Worm (Caenorhabditis elegans) whole organism, L3 larva: ENCODE data around the gene tsp-12.

ENCODE experiments used
- aly-2 ChIP-seq: fragments of 150-350 bp; optimal IDR thresholded peaks from 2 replicates; lab custom pipeline; 2014; ENCODE audit warnings: missing biosample characterization, missing genetic modification characterization
- ama-1 ChIP-seq: fragments of 150-350 bp; optimal IDR thresholded peaks from 2 replicates; lab custom pipeline; 2018
- ceh-16 ChIP-seq: sonication (generic microtip); optimal IDR thresholded peaks from 2 replicates; lab custom pipeline; 2017; ENCODE audit warnings: missing biosample characterization, missing genetic modification characterization
- ceh-9 ChIP-seq: sonication (generic microtip); optimal IDR thresholded peaks from 2 replicates; lab custom pipeline; 2018; ENCODE audit warnings: missing biosample characterization, missing genetic modification characterization
- daf-12 ChIP-seq: fragments of 150-350 bp; optimal IDR thresholded peaks from 2 replicates; lab custom pipeline; 2014; ENCODE audit warnings: missing biosample characterization, missing genetic modification reagents, missing genetic modification characterization
- elt-1 ChIP-seq: fragments of 150-350 bp; optimal IDR thresholded peaks from 2 replicates; lab custom pipeline; 2014; ENCODE audit warnings: missing biosample characterization, missing genetic modification characterization
- elt-2 ChIP-seq: sonication (generic microtip); optimal IDR thresholded peaks from 2 replicates; lab custom pipeline; 2016; ENCODE audit warnings: missing genetic modification reagents, mild to moderate bottlenecking, missing genetic modification characterization, missing compliant biosample characterization
- eor-1 ChIP-seq, 2 experiments: fragments of 150-350 bp; optimal IDR thresholded peaks; 2 replicates each; lab custom pipeline; 2014 to 2018; ENCODE audit warnings: missing biosample characterization in 2 of 2, missing genetic modification characterization in 2 of 2
- fos-1 ChIP-seq: fragments of 150-350 bp; optimal IDR thresholded peaks from 2 replicates; lab custom pipeline; 2014; ENCODE audit warnings: missing biosample characterization, missing genetic modification characterization
- hmg-11 ChIP-seq: sonication (generic microtip); optimal IDR thresholded peaks from 2 replicates; lab custom pipeline; 2016; ENCODE audit warnings: missing genetic modification characterization, missing compliant biosample characterization
- lin-15B ChIP-seq: fragments of 150-350 bp; optimal IDR thresholded peaks from 2 replicates; lab custom pipeline; 2014; ENCODE audit warnings: missing biosample characterization, missing genetic modification characterization
- lsy-12 ChIP-seq: sonication (generic microtip); optimal IDR thresholded peaks from 2 replicates; lab custom pipeline; 2016; ENCODE audit warnings: mild to moderate bottlenecking, missing genetic modification characterization, missing compliant biosample characterization
- mdl-1 ChIP-seq: fragments of 150-350 bp; optimal IDR thresholded peaks from 2 replicates; lab custom pipeline; 2014; ENCODE audit warnings: missing biosample characterization, missing genetic modification characterization
- mml-1 ChIP-seq: fragments of 150-350 bp; sonication (generic microtip); optimal IDR thresholded peaks from 3 replicates; lab custom pipeline; 2014; ENCODE audit warnings: missing biosample characterization, missing genetic modification characterization
- nfya-1 ChIP-seq: sonication (generic microtip); optimal IDR thresholded peaks from 2 replicates; lab custom pipeline; 2017; ENCODE audit warnings: missing genetic modification characterization, mild to moderate bottlenecking, missing compliant biosample characterization, antibody characterized with exemption, moderate library complexity; ENCODE audit not compliant: insufficient read depth
- nhr-11 ChIP-seq: fragments of 150-350 bp; optimal IDR thresholded peaks from 2 replicates; lab custom pipeline; 2014; ENCODE audit warnings: missing biosample characterization, missing genetic modification characterization
- nhr-12 ChIP-seq: fragments of 150-350 bp; optimal IDR thresholded peaks from 2 replicates; lab custom pipeline; 2014; ENCODE audit warnings: missing biosample characterization, missing genetic modification characterization
- nhr-23 ChIP-seq: fragments of 150-350 bp; optimal IDR thresholded peaks from 2 replicates; lab custom pipeline; 2014; ENCODE audit warnings: missing biosample characterization, missing genetic modification reagents, missing genetic modification characterization
- nhr-237 ChIP-seq: fragments of 150-350 bp; optimal IDR thresholded peaks from 2 replicates; lab custom pipeline; 2014; ENCODE audit warnings: missing biosample characterization, missing genetic modification characterization
- nhr-25 ChIP-seq: sonication (generic microtip); optimal IDR thresholded peaks from 2 replicates; lab custom pipeline; 2017; ENCODE audit warnings: missing biosample characterization, missing genetic modification characterization
- nhr-28 ChIP-seq: fragments of 150-350 bp; optimal IDR thresholded peaks from 2 replicates; lab custom pipeline; 2014; ENCODE audit warnings: missing biosample characterization, missing genetic modification characterization
- nhr-43 ChIP-seq: sonication (generic microtip); optimal IDR thresholded peaks from 2 replicates; lab custom pipeline; 2016; ENCODE audit warnings: mild to moderate bottlenecking, missing genetic modification characterization, missing compliant biosample characterization; ENCODE audit not compliant: poor library complexity, severe bottlenecking
- nhr-67 ChIP-seq: fragments of 150-350 bp; optimal IDR thresholded peaks from 2 replicates; lab custom pipeline; 2014; ENCODE audit warnings: missing biosample characterization, missing genetic modification characterization
- nhr-76 ChIP-seq: fragments of 150-350 bp; sonication (generic microtip); optimal IDR thresholded peaks from 5 replicates; lab custom pipeline; 2014; ENCODE audit warnings: missing biosample characterization, missing genetic modification characterization
- nhr-77 ChIP-seq: fragments of 150-350 bp; optimal IDR thresholded peaks from 2 replicates; lab custom pipeline; 2014; ENCODE audit warnings: missing biosample characterization, missing genetic modification characterization
- pha-4 ChIP-seq: fragments of 150-350 bp; optimal IDR thresholded peaks from 2 replicates; lab custom pipeline; 2014; ENCODE audit warnings: missing biosample characterization, missing genetic modification reagents, missing genetic modification characterization
- pqm-1 ChIP-seq: fragments of 150-350 bp; optimal IDR thresholded peaks from 2 replicates; lab custom pipeline; 2017; ENCODE audit warnings: missing biosample characterization, missing genetic modification characterization, inconsistent platforms
- snpc-4 ChIP-seq: fragments of 150-350 bp; optimal IDR thresholded peaks from 2 replicates; lab custom pipeline; 2014; ENCODE audit warnings: missing biosample characterization, missing genetic modification characterization
- tbx-2 ChIP-seq: sonication (generic microtip); optimal IDR thresholded peaks from 2 replicates; lab custom pipeline; 2016; ENCODE audit warnings: mild to moderate bottlenecking, missing genetic modification characterization, missing compliant biosample characterization
- ztf-4 ChIP-seq: fragments of 150-350 bp; optimal IDR thresholded peaks from 2 replicates; lab custom pipeline; 2014; ENCODE audit warnings: missing biosample characterization, missing genetic modification characterization

The tsp-12 gene

ce11 chrIV:10157034-10157433 is 6.6 kb upstream of the tsp-12 start:
- TF ChIP-seq elt-1 (tag; lab: Kevin White, UChicago) (no peak), ama-1 (lab: Kevin White, UChicago) (no peak), lsy-12 (tag; lab: Kevin White, UChicago) (no peak), ceh-9 (tag; lab: Kevin White, UChicago) (no peak), nhr-237 (tag; lab: Kevin White, UChicago) (no peak), daf-12 (tag; lab: Kevin White, UChicago) (no peak), eor-1 (tag; optimal IDR thresholded peaks at IDR 0.05; lab: Kevin White, UChicago) (no peak), nhr-43 (tag; lab: Kevin White, UChicago) (no peak), nhr-25 (tag; lab: Kevin White, UChicago) (no peak), nhr-28 (tag; lab: Kevin White, UChicago) (no peak)

DNA sequence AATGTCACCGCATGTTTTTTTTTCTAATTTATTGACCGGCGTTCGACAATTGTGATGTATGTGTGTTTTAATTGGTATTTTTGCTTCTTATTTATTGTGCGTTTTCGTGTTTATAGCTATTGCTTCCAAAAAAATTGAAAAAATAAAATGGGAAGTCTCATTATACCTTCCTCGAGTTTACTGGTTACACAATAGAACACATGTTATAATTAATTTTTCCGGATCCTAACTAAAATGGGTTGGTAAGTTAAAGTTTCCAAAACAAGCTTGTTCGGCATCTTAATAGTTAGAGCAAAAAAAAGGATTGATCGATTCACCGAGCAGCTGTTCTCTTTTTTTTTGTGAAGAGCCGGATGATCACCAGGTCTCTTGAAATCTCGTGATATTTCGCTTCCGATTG is 5.1 kb upstream of the tsp-12 start, which contains the start of gene ttr-54:
TSS of gene ttr-54 (plus strand) at position 301 of the 400 bp plus-strand sequence.
- TF ChIP-seq nfya-1 (tag; lab: Kevin White, UChicago) (no peak), nhr-25 (tag; lab: Kevin White, UChicago) (no peak), elt-2 (no peak), nhr-11 (tag; lab: Kevin White, UChicago) (no peak), hmg-11 (tag; lab: Kevin White, UChicago) (no peak), nhr-28 (tag; lab: Kevin White, UChicago) (no peak), nhr-12 (tag; lab: Kevin White, UChicago) (no peak), nhr-23 (tag; lab: Kevin White, UChicago) (no peak), nhr-67 (tag; lab: Kevin White, UChicago) (no peak), elt-1 (tag; lab: Kevin White, UChicago) (no peak), daf-12 (tag; lab: Kevin White, UChicago) (no peak), nhr-77 (tag; lab: Kevin White, UChicago) (no peak)

ce11 chrIV:10153479-10153878 is 3.1 kb upstream of the tsp-12 start:
- no peak for TF ChIP-seq nhr-43 (tag; lab: Kevin White, UChicago)
- no peak for TF ChIP-seq mml-1 (tag; lab: Kevin White, UChicago)
- no peak for TF ChIP-seq nhr-77 (tag; lab: Kevin White, UChicago)
- no peak for TF ChIP-seq fos-1 (tag; lab: Kevin White, UChicago)
- TF ChIP-seq ama-1 (lab: Kevin White, UChicago): no peak
- TF ChIP-seq hmg-11 (tag; lab: Kevin White, UChicago): no peak
- no peak for TF ChIP-seq nhr-76
- TF ChIP-seq elt-2: no peak
- no peak for TF ChIP-seq nhr-12 (tag; lab: Kevin White, UChicago)
- no peak for TF ChIP-seq pqm-1 (tag; lab: Kevin White, UChicago)
- TF ChIP-seq tbx-2 (tag; lab: Kevin White, UChicago): no peak
- TF ChIP-seq, all 47 proteins: peak for 0

- TF ChIP-seq hmg-11 (tag; lab: Kevin White, UChicago) (peak; percentile 75), nhr-25 (tag; lab: Kevin White, UChicago) (peak; percentile 4), nhr-23 (tag; lab: Kevin White, UChicago) (peak; percentile 63), aly-2 (tag; lab: Kevin White, UChicago) (no peak), ceh-16 (tag; lab: Kevin White, UChicago) (no peak), nhr-12 (tag; lab: Kevin White, UChicago) (no peak), nhr-77 (tag; lab: Kevin White, UChicago) (no peak), pha-4 (tag; lab: Kevin White, UChicago) (peak; percentile 66), ztf-4 (tag; lab: Kevin White, UChicago) (no peak), snpc-4 (tag; lab: Kevin White, UChicago) (peak; percentile 51), ceh-9 (tag; lab: Kevin White, UChicago) (no peak), nhr-237 (tag; lab: Kevin White, UChicago) (no peak), mdl-1 (tag; lab: Kevin White, UChicago) (no peak), pqm-1 (tag; lab: Kevin White, UChicago) (peak; percentile 19), nhr-43 (tag; lab: Kevin White, UChicago) (peak; percentile 31), lin-15B (tag; lab: Kevin White, UChicago) (peak; percentile 43), nfya-1 (tag; lab: Kevin White, UChicago) (peak; percentile 77)
These were observed 1.1 kb upstream of the tsp-12 start, which contains the start of gene copg-1 for ce11 chrIV:10151439-10151997. Gene copg-1 (plus strand): TSS chrIV:10151947.

DNA sequence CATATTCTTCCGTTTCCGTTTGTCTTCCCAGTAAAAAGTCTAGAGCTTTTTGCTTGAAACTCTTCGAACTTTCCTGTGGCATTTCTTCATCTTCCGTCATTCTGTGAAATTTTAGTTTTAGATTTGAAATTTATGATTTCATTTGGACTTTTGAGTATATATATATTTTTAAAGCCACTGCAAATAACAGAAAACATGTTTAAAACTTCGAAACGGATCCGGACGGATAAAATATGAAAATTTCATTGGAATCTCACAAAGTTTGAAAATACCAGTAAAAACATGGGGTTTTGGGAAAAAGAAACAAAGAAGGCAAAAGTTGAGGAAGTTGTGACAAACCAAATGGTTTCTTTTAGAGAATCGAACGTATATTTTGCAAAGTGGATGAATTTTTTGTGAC is 1.5 kb downstream of the tsp-12 start, which contains the start of gene pigs-1:
TSS of gene pigs-1 (minus strand) at position 101 of the 400 bp plus-strand sequence.
- TF ChIP-seq elt-1 (tag; lab: Kevin White, UChicago): no peak
